Fruit fly (Drosophila melanogaster): ENCODE measurements around the gene CG18577.

dm6 chr3R:11245803-11246202 is 49.9 kb downstream of the CG18577 start:
- TF ChIP-seq Snoo (tag; optimal IDR thresholded peaks at IDR 0.05) (no peak), CG8301 (tag; optimal IDR thresholded peaks at IDR 0.05) (no peak), fd96Ca (GFP tag; IDR thresholded peaks at IDR 0.05) (no peak), rn (GFP tag; IDR thresholded peaks at IDR 0.05) (no peak), Pif1B (GFP tag; optimal IDR thresholded peaks at IDR 0.05) (no peak), CG14655 (GFP tag; optimal IDR thresholded peaks at IDR 0.05) (no peak), gl (tag; optimal IDR thresholded peaks at IDR 0.05) (no peak), CG9948 (tag; optimal IDR thresholded peaks at IDR 0.05) (no peak), CG8159 (tag; optimal IDR thresholded peaks at IDR 0.05) (no peak), D1 (tag; optimal IDR thresholded peaks at IDR 0.05) (no peak), EcR (GFP tag; optimal IDR thresholded peaks at IDR 0.05) (no peak), CG32121 (GFP tag; IDR thresholded peaks at IDR 0.05) (no peak), CG4496 (GFP tag; IDR thresholded peaks at IDR 0.05) (no peak)

All from whole organism, pupa.